Worm (Caenorhabditis elegans) whole organism, L2 larva: ENCODE results near the gene F59D12.5.

ENCODE experiments used
- C34F6.9 ChIP-seq: fragments of 150-350 bp; optimal IDR thresholded peaks from 2 replicates; lab custom pipeline; 2014; ENCODE audit warnings: missing biosample characterization, missing genetic modification characterization
- F13H6.1 ChIP-seq: sonication (generic microtip); optimal IDR thresholded peaks from 2 replicates; lab custom pipeline; 2016; ENCODE audit warnings: missing genetic modification characterization, missing compliant biosample characterization
- R02D3.7 ChIP-seq: fragments of 150-350 bp; optimal IDR thresholded peaks from 2 replicates; lab custom pipeline; 2014; ENCODE audit warnings: missing biosample characterization, missing genetic modification characterization
- Y55F3AM.14 ChIP-seq: fragments of 200-800 bp; sonication (Bioruptor generic); optimal IDR thresholded peaks from 2 replicates; lab custom pipeline; 2018; ENCODE audit warnings: mild to moderate bottlenecking, missing genetic modification characterization, missing compliant biosample characterization
- ZK546.5 ChIP-seq: sonication (generic microtip); optimal IDR thresholded peaks from 2 replicates; lab custom pipeline; 2017; ENCODE audit warnings: missing biosample characterization, missing genetic modification characterization
- alr-1 ChIP-seq: fragments of 150-350 bp; optimal IDR thresholded peaks from 2 replicates; lab custom pipeline; 2014; ENCODE audit warnings: missing biosample characterization, missing genetic modification characterization
- aly-2 ChIP-seq: fragments of 150-350 bp; optimal IDR thresholded peaks from 2 replicates; lab custom pipeline; 2014; ENCODE audit warnings: missing biosample characterization, missing genetic modification characterization
- ama-1 ChIP-seq: fragments of 150-350 bp; optimal IDR thresholded peaks from 2 replicates; lab custom pipeline; 2018; ENCODE audit warnings: inconsistent platforms
- blmp-1 ChIP-seq: sonication (generic microtip); optimal IDR thresholded peaks from 2 replicates; lab custom pipeline; 2017; ENCODE audit warnings: missing genetic modification characterization, mild to moderate bottlenecking, missing compliant biosample characterization, antibody characterized with exemption, moderate library complexity; ENCODE audit not compliant: insufficient read depth
- ceh-16 ChIP-seq: fragments of 150-350 bp; optimal IDR thresholded peaks from 2 replicates; lab custom pipeline; 2014; ENCODE audit warnings: missing biosample characterization, missing genetic modification characterization
- ceh-82 ChIP-seq: fragments of 150-350 bp; optimal IDR thresholded peaks from 2 replicates; lab custom pipeline; 2014; ENCODE audit warnings: missing biosample characterization, missing genetic modification characterization
- crh-2 ChIP-seq: sonication (generic microtip); optimal IDR thresholded peaks from 2 replicates; lab custom pipeline; 2017; ENCODE audit warnings: missing biosample characterization, missing genetic modification characterization
- dmd-4 ChIP-seq: sonication (generic microtip); optimal IDR thresholded peaks from 2 replicates; lab custom pipeline; 2017; ENCODE audit warnings: missing biosample characterization, missing genetic modification characterization
- egl-27 ChIP-seq: sonication (generic microtip); optimal IDR thresholded peaks from 3 replicates; lab custom pipeline; 2017; ENCODE audit warnings: missing biosample characterization, missing genetic modification reagents, missing genetic modification characterization
- elt-3 ChIP-seq: sonication (generic microtip); optimal IDR thresholded peaks from 2 replicates; lab custom pipeline; 2017; ENCODE audit warnings: missing biosample characterization, missing genetic modification characterization
- fos-1 ChIP-seq: fragments of 150-350 bp; optimal IDR thresholded peaks from 2 replicates; lab custom pipeline; 2014; ENCODE audit warnings: missing biosample characterization, missing genetic modification characterization
- gmeb-1 ChIP-seq: fragments of 150-350 bp; optimal IDR thresholded peaks from 2 replicates; lab custom pipeline; 2014; ENCODE audit warnings: missing biosample characterization, missing genetic modification characterization
- lin-11 ChIP-seq: fragments of 150-350 bp; sonication (generic microtip); optimal IDR thresholded peaks from 2 replicates; lab custom pipeline; 2014; ENCODE audit warnings: missing biosample characterization, missing genetic modification characterization, inconsistent platforms, mixed read lengths
- lin-39 ChIP-seq: fragments of 150-350 bp; optimal IDR thresholded peaks from 2 replicates; lab custom pipeline; 2014; ENCODE audit warnings: missing biosample characterization, missing genetic modification reagents, missing genetic modification characterization
- lsy-2 ChIP-seq, 2 experiments: fragments of 150-350 bp in 1 of 2; sonication (generic microtip) in 1 of 2; optimal IDR thresholded peaks; 2 replicates each; lab custom pipeline; 2014 to 2017; ENCODE audit warnings: missing biosample characterization in 2 of 2, missing genetic modification characterization in 2 of 2
- mab-5 ChIP-seq: fragments of 150-350 bp; optimal IDR thresholded peaks from 2 replicates; lab custom pipeline; 2014; ENCODE audit warnings: missing biosample characterization, missing genetic modification characterization
- mbf-1 ChIP-seq: sonication (generic microtip); optimal IDR thresholded peaks from 2 replicates; lab custom pipeline; 2017; ENCODE audit warnings: missing biosample characterization, missing genetic modification characterization
- mdl-1 ChIP-seq, 2 experiments: fragments of 150-350 bp in 1 of 2; sonication (generic microtip) in 1 of 2; optimal IDR thresholded peaks; 2 replicates each; lab custom pipeline; 2017; ENCODE audit warnings: missing biosample characterization in 2 of 2, missing genetic modification characterization in 2 of 2
- nhr-10 ChIP-seq: sonication (generic microtip); optimal IDR thresholded peaks from 2 replicates; lab custom pipeline; 2017; ENCODE audit warnings: missing biosample characterization, missing genetic modification characterization
- nhr-12 ChIP-seq: fragments of 150-350 bp; optimal IDR thresholded peaks from 2 replicates; lab custom pipeline; 2014; ENCODE audit warnings: missing biosample characterization, missing genetic modification characterization
- nhr-21 ChIP-seq: fragments of 150-350 bp; optimal IDR thresholded peaks from 2 replicates; lab custom pipeline; 2014; ENCODE audit warnings: missing biosample characterization, missing genetic modification characterization
- nhr-23 ChIP-seq: fragments of 150-350 bp; optimal IDR thresholded peaks from 2 replicates; lab custom pipeline; 2014; ENCODE audit warnings: missing biosample characterization, missing genetic modification reagents, missing genetic modification characterization
- nhr-237 ChIP-seq: fragments of 150-350 bp; optimal IDR thresholded peaks from 2 replicates; lab custom pipeline; 2014; ENCODE audit warnings: missing biosample characterization, missing genetic modification characterization
- nhr-6 ChIP-seq: fragments of 150-350 bp; optimal IDR thresholded peaks from 2 replicates; lab custom pipeline; 2014; ENCODE audit warnings: missing biosample characterization, missing genetic modification characterization
- nhr-77 ChIP-seq: fragments of 150-350 bp; optimal IDR thresholded peaks from 2 replicates; lab custom pipeline; 2014; ENCODE audit warnings: missing biosample characterization, missing genetic modification characterization
- peb-1 ChIP-seq: fragments of 150-350 bp; optimal IDR thresholded peaks from 2 replicates; lab custom pipeline; 2014; ENCODE audit warnings: missing biosample characterization, missing genetic modification characterization
- sem-4 ChIP-seq: fragments of 150-350 bp; optimal IDR thresholded peaks from 2 replicates; lab custom pipeline; 2014; ENCODE audit warnings: missing biosample characterization, missing genetic modification reagents, missing genetic modification characterization
- sma-3 ChIP-seq: sonication (generic microtip); optimal IDR thresholded peaks from 2 replicates; lab custom pipeline; 2016; ENCODE audit warnings: missing genetic modification reagents, missing genetic modification characterization, missing compliant biosample characterization
- sma-9 ChIP-seq, 2 experiments: fragments of 150-350 bp in 1 of 2; sonication (generic microtip) in 1 of 2; optimal IDR thresholded peaks; 2 replicates each; lab custom pipeline; 2014 to 2016; ENCODE audit warnings: missing genetic modification characterization in 2 of 2, mild to moderate bottlenecking in 1 of 2, missing biosample characterization in 1 of 2, missing compliant biosample characterization in 1 of 2, missing genetic modification reagents in 1 of 2, moderate library complexity in 1 of 2
- snpc-4 ChIP-seq: fragments of 150-350 bp; optimal IDR thresholded peaks from 2 replicates; lab custom pipeline; 2014; ENCODE audit warnings: missing biosample characterization, missing genetic modification characterization
- unc-39 ChIP-seq: fragments of 150-350 bp; optimal IDR thresholded peaks from 2 replicates; lab custom pipeline; 2014; ENCODE audit warnings: missing biosample characterization, missing genetic modification characterization
- unc-55 ChIP-seq: fragments of 150-350 bp; sonication (generic microtip); optimal IDR thresholded peaks from 3 replicates; lab custom pipeline; 2014; ENCODE audit warnings: missing biosample characterization, missing genetic modification reagents, missing genetic modification characterization
- ztf-1 ChIP-seq: fragments of 200-800 bp; sonication (Bioruptor generic); conservative IDR thresholded peaks from 2 replicates; pipeline ENCODE4 v1.3.6; 2022; ENCODE audit warnings: missing genetic modification characterization, missing compliant biosample characterization
- ztf-11 ChIP-seq: sonication (generic microtip); optimal IDR thresholded peaks from 2 replicates; lab custom pipeline; 2017; ENCODE audit warnings: missing biosample characterization, missing genetic modification characterization
- ztf-4 ChIP-seq: fragments of 150-350 bp; optimal IDR thresholded peaks from 2 replicates; lab custom pipeline; 2014; ENCODE audit warnings: missing biosample characterization, missing genetic modification characterization

F59D12.5 gene

ce11 chrX:15675622-15676021 lies 28.5 kb upstream of the F59D12.5 start, which contains the start of gene F59D12.2:
Gene F59D12.2 (minus strand): TSS chrX:15675722.
- no peak for TF ChIP-seq nhr-21 (tag; lab: Kevin White, UChicago)
- no peak for TF ChIP-seq dmd-4 (tag; lab: Kevin White, UChicago)
- no peak for TF ChIP-seq crh-2 (tag; lab: Kevin White, UChicago)
- TF ChIP-seq ceh-82 (tag; lab: Kevin White, UChicago), result no peak
- no peak for TF ChIP-seq sma-3 (GFP tag; lab: Kevin White, UChicago)
- no peak for TF ChIP-seq lsy-2 (tag; optimal IDR thresholded peaks at IDR 0.05; lab: Kevin White, UChicago)
- no peak for TF ChIP-seq unc-39 (tag; lab: Kevin White, UChicago)
- TF ChIP-seq nhr-77 (tag; lab: Kevin White, UChicago), result no peak
- no peak for TF ChIP-seq unc-55
- TF ChIP-seq lin-39, result no peak
- no peak for TF ChIP-seq ztf-4 (tag; lab: Kevin White, UChicago)
- TF ChIP-seq aly-2 (tag; lab: Kevin White, UChicago), result no peak
- no peak for TF ChIP-seq nhr-23
- TF ChIP-seq fos-1 (tag; lab: Kevin White, UChicago), result no peak
- no peak for TF ChIP-seq nhr-6
- no peak for TF ChIP-seq ama-1 (lab: Kevin White, UChicago)
- no peak for TF ChIP-seq Y55F3AM.14
- TF ChIP-seq nhr-12, result no peak
- TF ChIP-seq, all 48 proteins: peak for 0

- peak; percentile 38 for TF ChIP-seq sma-9 (GFP tag; optimal IDR thresholded peaks at IDR 0.05; lab: Kevin White, UChicago)
- no peak for TF ChIP-seq sma-9 (tag; optimal IDR thresholded peaks at IDR 0.05; lab: Kevin White, UChicago)
- no peak for TF ChIP-seq ztf-1
Observed at ce11 chrX:15668695-15669094, 21.5 kb upstream of the F59D12.5 start.

DNA sequence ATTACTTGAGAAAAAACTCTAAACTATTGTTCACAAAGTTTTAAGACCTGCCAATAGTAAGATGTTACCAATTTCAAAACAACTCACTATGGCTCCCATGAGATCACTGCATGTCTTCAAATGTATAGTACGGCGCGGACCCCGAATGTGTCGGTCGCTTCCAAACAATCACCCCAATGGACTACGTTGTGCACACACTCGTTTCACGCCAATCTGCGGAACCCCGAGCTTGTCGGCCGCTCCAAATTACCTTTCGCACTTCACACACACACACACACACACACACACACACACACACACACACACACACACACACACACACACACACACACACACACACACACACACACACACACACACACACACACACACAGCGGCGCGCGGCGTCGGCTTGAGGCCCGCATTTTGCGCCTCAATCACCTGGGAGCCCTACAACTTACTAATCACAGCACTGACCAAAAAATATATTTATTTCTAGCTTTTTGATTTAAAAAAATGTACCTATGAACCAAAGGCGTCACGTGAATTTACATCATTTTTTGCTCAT lies 21.0 kb upstream of the F59D12.5 start:
- peak; percentile 53 for TF ChIP-seq snpc-4
- TF ChIP-seq sma-3 (GFP tag; lab: Kevin White, UChicago), result no peak
- TF ChIP-seq, all 48 proteins: peak for 1

DNA sequence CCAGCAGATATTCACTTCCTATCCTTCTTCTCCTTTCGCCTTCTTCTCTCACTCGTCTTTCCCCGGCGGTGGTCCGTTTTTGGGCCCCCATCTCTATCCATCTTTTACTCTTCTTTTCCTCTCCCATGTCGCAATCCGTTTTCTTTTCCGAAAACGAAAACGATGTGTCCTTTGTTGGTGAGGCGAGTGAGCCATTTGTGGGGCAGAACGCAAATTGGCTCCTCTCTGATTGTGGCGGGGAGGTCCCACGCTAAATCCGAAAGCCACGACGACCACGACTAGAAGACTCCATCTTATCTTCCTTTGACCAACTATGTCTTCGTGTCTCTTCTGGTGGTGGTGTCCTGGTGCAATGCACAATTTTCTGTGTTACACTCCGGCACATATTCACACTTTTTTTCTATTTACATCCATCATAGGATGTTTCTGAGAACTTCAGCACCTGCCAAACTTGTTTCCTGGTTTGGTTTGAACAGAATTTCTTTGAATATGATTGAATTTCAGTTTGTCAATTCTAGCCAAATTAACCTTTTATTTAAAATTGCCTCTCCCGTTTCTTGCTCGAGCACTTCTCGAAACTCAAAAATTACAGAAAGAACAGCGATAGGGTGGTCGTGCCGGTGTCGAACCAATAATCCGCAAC lies 19.1 kb upstream of the F59D12.5 start, which contains the start of gene pcdr-1:
Gene pcdr-1, plus strand, starts transcription at position 593 of the 643 bp plus-strand sequence.
- TF ChIP-seq blmp-1 (tag; lab: Kevin White, UChicago) (no peak), egl-27 (no peak), lsy-2 (tag; optimal IDR thresholded peaks at IDR 0.05; lab: Kevin White, UChicago) (no peak), Y55F3AM.14 (no peak), ceh-16 (no peak), sem-4 (tag; lab: Kevin White, UChicago) (no peak), mbf-1 (tag; lab: Kevin White, UChicago) (no peak), nhr-10 (tag; lab: Kevin White, UChicago) (no peak), ZK546.5 (tag; lab: Kevin White, UChicago) (no peak), nhr-21 (tag; lab: Kevin White, UChicago) (no peak), gmeb-1 (tag; lab: Kevin White, UChicago) (no peak), nhr-237 (no peak), ztf-1 (no peak), ztf-11 (tag; lab: Kevin White, UChicago) (no peak)

ce11 chrX:15663740-15664139 lies 16.6 kb upstream of the F59D12.5 start:
- TF ChIP-seq ceh-82 (tag; lab: Kevin White, UChicago) (no peak), snpc-4 (peak; percentile 81)
- TF ChIP-seq, all 48 proteins: peak for 1

ce11 chrX:15659561-15659960 lies 12.4 kb upstream of the F59D12.5 start:
- TF ChIP-seq sma-9 (GFP tag; optimal IDR thresholded peaks at IDR 0.05; lab: Kevin White, UChicago) (no peak), sma-9 (tag; optimal IDR thresholded peaks at IDR 0.05; lab: Kevin White, UChicago) (no peak), R02D3.7 (tag; lab: Kevin White, UChicago) (no peak), mdl-1 (tag; optimal IDR thresholded peaks at IDR 0.05; lab: Kevin White, UChicago) (no peak), nhr-12 (no peak), peb-1 (tag; lab: Kevin White, UChicago) (no peak), ztf-11 (tag; lab: Kevin White, UChicago) (no peak), nhr-10 (tag; lab: Kevin White, UChicago) (no peak), fos-1 (tag; lab: Kevin White, UChicago) (no peak), F13H6.1 (no peak), mbf-1 (tag; lab: Kevin White, UChicago) (no peak), mab-5 (tag; lab: Kevin White, UChicago) (no peak), alr-1 (tag; lab: Kevin White, UChicago) (no peak), lin-11 (no peak), C34F6.9 (tag; lab: Kevin White, UChicago) (peak; percentile 31), elt-3 (tag; lab: Kevin White, UChicago) (no peak), ZK546.5 (tag; lab: Kevin White, UChicago) (no peak), snpc-4 (no peak), ceh-16 (no peak), aly-2 (tag; lab: Kevin White, UChicago) (no peak), blmp-1 (tag; lab: Kevin White, UChicago) (no peak), sma-3 (GFP tag; lab: Kevin White, UChicago) (no peak), ama-1 (lab: Kevin White, UChicago) (no peak), crh-2 (tag; lab: Kevin White, UChicago) (peak; percentile 5), dmd-4 (tag; lab: Kevin White, UChicago) (no peak), ceh-82 (tag; lab: Kevin White, UChicago) (no peak)
